Worm (Caenorhabditis elegans) whole organism, late embryonic: Measurements from ENCODE around the gene col-185.

Source experiments
- C38D4.7 ChIP-seq: fragments of 200-800 bp; sonication (Bioruptor generic); optimal IDR thresholded peaks from 2 replicates; lab custom pipeline; 2018; ENCODE audit warnings: mild to moderate bottlenecking, missing genetic modification characterization, moderate library complexity, missing compliant biosample characterization
- K09A11.1 ChIP-seq: sonication (generic microtip); optimal IDR thresholded peaks from 2 replicates; lab custom pipeline; 2017; ENCODE audit warnings: antibody characterized with exemption, mild to moderate bottlenecking, missing genetic modification characterization, missing compliant biosample characterization; ENCODE audit not compliant: insufficient read depth
- Y22D7AL.16 ChIP-seq: sonication (generic microtip); optimal IDR thresholded peaks from 2 replicates; lab custom pipeline; 2016; ENCODE audit warnings: missing genetic modification characterization, missing compliant biosample characterization
- ceh-14 ChIP-seq: sonication (generic microtip); optimal IDR thresholded peaks from 2 replicates; lab custom pipeline; 2016; ENCODE audit warnings: missing genotype, missing genetic modification characterization, missing compliant biosample characterization
- ceh-2 ChIP-seq: sonication (generic microtip); optimal IDR thresholded peaks from 2 replicates; lab custom pipeline; 2016; ENCODE audit warnings: missing genotype, missing genetic modification characterization, missing compliant biosample characterization
- ceh-31 ChIP-seq: sonication (generic microtip); optimal IDR thresholded peaks from 2 replicates; lab custom pipeline; 2016; ENCODE audit warnings: missing genetic modification characterization, missing compliant biosample characterization
- ceh-45 ChIP-seq: fragments of 200-800 bp; sonication (Bioruptor generic); IDR thresholded peaks from 2 replicates; pipeline ENCODE4 v1.3.6; 2022; ENCODE audit warnings: missing genetic modification reagents, missing genetic modification characterization, missing compliant biosample characterization
- ceh-48 ChIP-seq: sonication (generic microtip); optimal IDR thresholded peaks from 2 replicates; lab custom pipeline; 2016; ENCODE audit warnings: missing genetic modification characterization, inconsistent platforms, missing compliant biosample characterization
- ceh-6 ChIP-seq: fragments of 200-800 bp; sonication (Bioruptor generic); optimal IDR thresholded peaks from 2 replicates; lab custom pipeline; 2018; ENCODE audit warnings: mild to moderate bottlenecking, missing genetic modification characterization, missing compliant biosample characterization
- che-1 ChIP-seq: sonication (generic microtip); optimal IDR thresholded peaks from 2 replicates; lab custom pipeline; 2016; ENCODE audit warnings: mild to moderate bottlenecking, missing genetic modification characterization, missing compliant biosample characterization
- ets-4 ChIP-seq: sonication (generic microtip); optimal IDR thresholded peaks from 2 replicates; lab custom pipeline; 2016; ENCODE audit warnings: missing genetic modification characterization, missing compliant biosample characterization
- eyg-1 ChIP-seq: sonication (generic microtip); optimal IDR thresholded peaks from 2 replicates; lab custom pipeline; 2016; ENCODE audit warnings: missing genotype, missing genetic modification characterization, missing compliant biosample characterization
- gmeb-2 ChIP-seq: sonication (generic microtip); optimal IDR thresholded peaks from 2 replicates; lab custom pipeline; 2016; ENCODE audit warnings: missing genetic modification characterization, inconsistent platforms, missing compliant biosample characterization
- hlh-13 ChIP-seq: fragments of 200-800 bp; sonication (Bioruptor generic); optimal IDR thresholded peaks from 2 replicates; lab custom pipeline; 2018; ENCODE audit warnings: mild to moderate bottlenecking, missing genetic modification characterization, missing compliant biosample characterization
- hlh-30 ChIP-seq: sonication (generic microtip); optimal IDR thresholded peaks from 2 replicates; lab custom pipeline; 2017; ENCODE audit warnings: antibody characterized with exemption, missing genetic modification characterization, missing compliant biosample characterization; ENCODE audit not compliant: insufficient read depth
- hlh-6 ChIP-seq: sonication (generic microtip); optimal IDR thresholded peaks from 2 replicates; lab custom pipeline; 2016; ENCODE audit warnings: missing genotype, missing genetic modification characterization, missing compliant biosample characterization
- madf-2 ChIP-seq: sonication (generic microtip); optimal IDR thresholded peaks from 2 replicates; lab custom pipeline; 2017; ENCODE audit warnings: missing genetic modification characterization, missing compliant biosample characterization
- npax-4 ChIP-seq: sonication (generic microtip); optimal IDR thresholded peaks from 2 replicates; lab custom pipeline; 2016; ENCODE audit warnings: missing genetic modification characterization, missing compliant biosample characterization
- pat-9 ChIP-seq: fragments of 200-800 bp; sonication (Bioruptor generic); optimal IDR thresholded peaks from 2 replicates; lab custom pipeline; 2018; ENCODE audit warnings: mild to moderate bottlenecking, missing genetic modification characterization, moderate library complexity, missing compliant biosample characterization
- pax-1 ChIP-seq: fragments of 150-350 bp; optimal IDR thresholded peaks from 2 replicates; lab custom pipeline; 2014; ENCODE audit warnings: missing biosample characterization, missing genetic modification characterization
- pqm-1 ChIP-seq: sonication (generic microtip); optimal IDR thresholded peaks from 2 replicates; lab custom pipeline; 2016; ENCODE audit warnings: missing genetic modification characterization, missing compliant biosample characterization
- pros-1 ChIP-seq: fragments of 150-350 bp; optimal IDR thresholded peaks from 2 replicates; lab custom pipeline; 2014; ENCODE audit warnings: missing biosample characterization, missing genetic modification reagents, missing genetic modification characterization
- rnt-1 ChIP-seq: sonication (generic microtip); optimal IDR thresholded peaks from 2 replicates; lab custom pipeline; 2016; ENCODE audit warnings: missing genetic modification characterization, missing compliant biosample characterization
- unc-3 ChIP-seq, 2 experiments: fragments of 200-800 bp in 1 of 2; sonication (Bioruptor generic) in 1 of 2; sonication (generic microtip) in 1 of 2; conservative IDR thresholded peaks in 1 of 2; optimal IDR thresholded peaks in 1 of 2; 2 replicates each; pipeline versions ENCODE4 v1.3.6 to Lab custom; 2016 to 2022; ENCODE audit warnings: missing compliant biosample characterization in 2 of 2, missing genetic modification characterization in 2 of 2, missing genetic modification reagents in 1 of 2
- unc-42 ChIP-seq: sonication (generic microtip); optimal IDR thresholded peaks from 2 replicates; lab custom pipeline; 2016; ENCODE audit warnings: missing genotype, missing genetic modification characterization, missing compliant biosample characterization

Gene col-185

DNA sequence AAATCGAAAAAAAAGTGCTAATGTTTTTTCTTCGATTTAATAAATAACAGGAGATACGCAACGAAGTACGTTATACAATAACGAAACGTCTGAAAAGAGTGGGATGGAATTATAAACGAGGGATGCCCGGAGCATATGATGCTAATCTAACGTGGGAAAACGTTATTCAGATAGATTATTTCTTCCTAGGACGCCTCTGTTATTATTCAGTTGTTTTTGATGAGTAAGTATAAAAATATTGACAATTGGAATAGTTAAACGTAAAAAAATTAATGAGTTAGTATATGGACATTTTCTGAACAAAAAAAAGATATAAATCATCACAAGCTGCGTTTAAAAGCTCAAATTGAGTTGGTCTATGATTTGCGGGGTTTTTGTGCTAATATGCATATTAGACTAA, 26.1 kb downstream of the col-185 start, which contains the start of gene srd-51:
Gene srd-51, minus strand, starts transcription at position 101 of the 400 bp plus-strand sequence.
- TF ChIP-seq pax-1 (no peak), che-1 (tag; lab: Kevin White, UChicago) (no peak), npax-4 (tag; lab: Kevin White, UChicago) (no peak), hlh-30 (no peak)
- TF ChIP-seq, all 69 proteins: peak for 0

DNA sequence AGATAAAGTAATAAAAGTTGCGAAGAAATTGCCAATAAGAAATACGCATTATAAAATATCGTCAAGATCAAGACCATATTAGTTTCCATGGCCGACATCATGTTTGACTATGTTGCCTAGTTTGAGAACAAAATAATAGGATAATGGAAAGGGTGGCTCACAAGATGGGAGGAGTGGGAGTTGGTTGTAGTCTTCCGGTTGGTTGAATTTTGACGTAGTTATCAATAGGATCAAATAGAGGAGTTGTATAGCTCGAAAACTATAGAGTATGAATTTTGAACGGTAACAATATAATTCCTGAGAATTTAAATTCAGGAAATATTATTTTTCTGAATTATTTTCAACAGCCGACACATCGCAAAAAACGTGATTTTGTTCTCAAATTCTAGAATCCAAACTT, 29.2 kb downstream of the col-185 start, which contains the start of gene srd-50:
Gene srd-50, minus strand, starts transcription at position 101 of the 400 bp plus-strand sequence.
- TF ChIP-seq ceh-48 (tag; lab: Kevin White, UChicago) (no peak), unc-3 (GFP tag; conservative IDR thresholded peaks at IDR 0.05; lab: Robert Waterston, UW) (no peak), unc-3 (tag; optimal IDR thresholded peaks at IDR 0.05; lab: Kevin White, UChicago) (no peak), madf-2 (no peak), gmeb-2 (tag; lab: Kevin White, UChicago) (no peak)

ce11 chrX:13477356-13477755, 33.5 kb downstream of the col-185 start, which contains the start of gene efn-3:
Gene efn-3, minus strand, starts transcription at chrX:13477456.
- no peak for TF ChIP-seq ceh-2 (tag; lab: Kevin White, UChicago)
- TF ChIP-seq K09A11.1 (tag; lab: Kevin White, UChicago), result no peak

DNA sequence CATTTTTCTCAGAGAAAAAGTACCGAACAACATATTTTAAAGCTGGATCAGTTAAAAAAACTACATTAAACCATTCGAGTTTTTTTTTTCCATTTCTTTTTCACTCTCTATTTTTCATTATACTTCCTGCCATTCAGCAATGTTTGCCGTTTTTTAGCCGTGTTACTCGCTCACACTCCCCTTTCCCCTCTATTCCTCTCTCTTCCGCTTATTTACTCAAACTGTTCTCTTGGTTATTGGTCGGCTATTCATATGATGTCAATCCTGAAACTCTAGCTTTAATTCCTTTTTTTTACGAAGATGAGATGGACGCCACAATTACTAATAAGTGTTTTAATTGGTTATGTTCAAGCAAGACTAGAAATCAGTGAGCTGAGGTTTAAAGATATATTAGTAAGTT, 39.0 kb downstream of the col-185 start, which contains the start of gene tre-4:
Gene tre-4, plus strand, starts transcription at position 301 of the 400 bp plus-strand sequence.
- no peak for TF ChIP-seq hlh-13
- no peak for TF ChIP-seq hlh-30
- TF ChIP-seq Y22D7AL.16, result no peak
- no peak for TF ChIP-seq ceh-14 (tag; lab: Kevin White, UChicago)
- TF ChIP-seq unc-42 (tag; lab: Kevin White, UChicago), result no peak
- TF ChIP-seq ceh-45 (GFP tag; lab: Robert Waterston, UW), result no peak
- TF ChIP-seq ceh-6, result no peak
- no peak for TF ChIP-seq che-1 (tag; lab: Kevin White, UChicago)
- TF ChIP-seq pax-1, result no peak
- no peak for TF ChIP-seq pat-9 (tag; lab: Kevin White, UChicago)
- TF ChIP-seq hlh-6 (tag; lab: Kevin White, UChicago), result no peak
- TF ChIP-seq unc-3 (GFP tag; conservative IDR thresholded peaks at IDR 0.05; lab: Robert Waterston, UW), result no peak
- no peak for TF ChIP-seq unc-3 (tag; optimal IDR thresholded peaks at IDR 0.05; lab: Kevin White, UChicago)

DNA sequence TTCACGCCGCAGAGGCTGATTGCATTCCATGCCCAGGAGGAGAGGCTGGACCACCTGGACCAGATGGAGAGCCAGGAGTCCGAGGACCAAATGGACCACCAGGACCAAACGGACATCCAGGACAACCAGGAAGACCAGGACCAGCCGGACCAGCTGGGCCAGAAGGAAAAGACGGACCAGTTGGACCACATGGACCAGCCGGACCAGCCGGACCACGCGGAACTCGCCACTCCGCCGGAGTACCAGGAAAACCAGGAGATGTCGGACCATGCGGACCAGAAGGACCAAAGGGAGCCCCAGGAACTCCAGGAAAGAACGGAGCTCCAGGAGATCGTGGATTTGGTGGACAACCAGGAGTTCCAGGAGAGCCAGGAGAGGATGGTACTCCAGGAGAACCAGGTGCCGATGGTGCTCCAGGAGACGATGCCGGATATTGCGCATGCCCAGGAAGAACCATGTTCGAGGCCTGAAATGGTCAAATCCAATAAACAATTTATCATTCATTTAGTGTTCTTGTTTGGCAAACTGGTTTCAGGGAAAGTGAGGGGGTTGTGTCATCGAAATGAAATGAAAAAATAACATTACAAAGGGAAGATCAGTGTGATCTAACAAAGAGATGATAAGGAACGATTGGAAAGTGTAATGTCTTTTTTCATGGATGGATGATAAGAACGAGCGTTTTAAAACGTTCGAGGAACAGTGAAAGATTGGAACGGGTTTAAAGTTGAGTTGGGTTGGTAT, 40.8 kb downstream of the col-185 start:
- TF ChIP-seq C38D4.7 (GFP tag; lab: Kevin White, UChicago), result no peak
- peak; percentile 73 for TF ChIP-seq hlh-6 (tag; lab: Kevin White, UChicago)

DNA sequence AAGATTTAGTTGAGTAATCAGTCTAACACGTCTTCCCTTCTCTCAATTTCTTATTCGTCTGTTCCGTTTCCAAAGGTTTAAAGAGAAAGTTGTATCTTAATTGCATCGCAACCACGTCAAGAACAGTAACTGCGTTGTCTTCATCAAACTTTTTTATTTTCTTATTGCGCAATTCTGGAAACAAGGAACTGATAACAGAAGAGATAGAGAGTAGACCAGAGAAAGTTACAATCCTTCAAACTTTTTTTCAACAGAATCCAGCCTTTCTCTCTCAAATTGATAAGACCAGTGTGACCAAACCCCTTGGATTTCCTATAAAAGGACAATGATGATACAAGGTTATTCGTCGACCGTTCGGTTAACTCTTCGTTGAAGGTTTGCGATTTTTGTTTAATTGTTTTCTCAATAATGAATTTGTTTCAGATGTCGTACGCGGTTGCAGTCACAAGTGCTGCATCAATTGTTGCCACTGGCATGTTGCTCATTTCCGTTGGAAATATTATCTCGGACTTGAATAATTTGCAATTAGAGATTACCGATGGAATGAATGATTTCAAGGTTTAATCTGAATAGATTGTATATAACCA, 41.8 kb downstream of the col-185 start, which contains the start of gene col-184:
Gene col-184, plus strand, starts transcription at position 409 of the 587 bp plus-strand sequence.
- TF ChIP-seq pqm-1 (tag; lab: Kevin White, UChicago) (no peak), ceh-6 (no peak), rnt-1 (tag; lab: Kevin White, UChicago) (no peak), ceh-31 (tag; lab: Kevin White, UChicago) (no peak), pros-1 (tag; lab: Kevin White, UChicago) (no peak), C38D4.7 (GFP tag; lab: Kevin White, UChicago) (no peak), eyg-1 (tag; lab: Kevin White, UChicago) (no peak), ets-4 (no peak)
